Worm (Caenorhabditis elegans) whole organism, L1 larva: ENCODE measurements around the gene grd-9.

Source experiments
- alr-1 ChIP-seq: fragments of 200-800 bp; sonication (Bioruptor generic); optimal IDR thresholded peaks from 2 replicates; lab custom pipeline; 2018; ENCODE audit warnings: borderline replicate concordance, mild to moderate bottlenecking, missing genetic modification characterization, missing compliant biosample characterization
- ama-1 ChIP-seq: fragments of 150-350 bp; optimal IDR thresholded peaks from 2 replicates; lab custom pipeline; 2014
- ces-1 ChIP-seq: fragments of 150-350 bp; optimal IDR thresholded peaks from 2 replicates; lab custom pipeline; 2014; ENCODE audit warnings: missing biosample characterization, missing genetic modification reagents, missing genetic modification characterization
- irx-1 ChIP-seq: sonication (generic microtip); optimal IDR thresholded peaks from 2 replicates; lab custom pipeline; 2016; ENCODE audit warnings: missing genetic modification characterization, missing compliant biosample characterization
- nhr-28 ChIP-seq: fragments of 150-350 bp; optimal IDR thresholded peaks from 2 replicates; lab custom pipeline; 2014; ENCODE audit warnings: missing biosample characterization, missing genetic modification characterization
- nhr-77 ChIP-seq: fragments of 150-350 bp; optimal IDR thresholded peaks from 2 replicates; lab custom pipeline; 2014; ENCODE audit warnings: missing biosample characterization, missing genetic modification characterization
- pqm-1 ChIP-seq: sonication (generic microtip); optimal IDR thresholded peaks from 3 replicates; lab custom pipeline; 2017; ENCODE audit warnings: missing biosample characterization, missing genetic modification characterization

DNA sequence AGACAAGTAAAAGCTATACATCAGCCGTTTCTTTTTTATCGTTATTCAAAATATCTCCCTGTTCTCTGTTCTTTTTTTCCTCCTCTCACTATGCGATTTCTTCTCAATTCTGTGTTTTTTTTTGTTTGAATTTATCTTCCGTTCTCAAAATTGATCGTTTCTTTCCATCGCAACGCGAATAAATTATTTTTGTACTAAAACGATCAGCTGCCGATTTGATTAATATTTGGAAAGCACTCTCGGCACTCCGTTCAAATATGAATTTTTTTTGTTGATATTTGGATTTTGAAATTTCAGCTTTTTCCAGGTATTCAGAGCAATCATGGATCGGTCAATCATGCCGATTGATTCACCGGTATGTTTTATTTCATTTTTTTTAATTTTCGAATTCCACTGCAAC is 48.0 kb downstream of the grd-9 start, which contains the start of gene pst-1:
- TF ChIP-seq irx-1 (tag; lab: Kevin White, UChicago) (no peak), ces-1 (GFP tag; lab: Kevin White, UChicago) (no peak), ama-1 (lab: Kevin White, UChicago) (no peak), alr-1 (tag; lab: Kevin White, UChicago) (no peak), nhr-28 (no peak), nhr-77 (tag; lab: Kevin White, UChicago) (no peak), pqm-1 (tag; lab: Kevin White, UChicago) (no peak)
